Fruit fly (Drosophila melanogaster) whole organism, embryonic: ENCODE results near the gene Wdfy2.
A peak's percentile ranks its signal among the peaks of the same experiment; 100 is the strongest.

Source experiments
- Ada2b ChIP-seq: fragments of 200-800 bp; sonication (Bioruptor generic); IDR thresholded peaks from 2 replicates; pipeline ENCODE4 v1.3.6; 2022; ENCODE audit warnings: missing biosample characterization, missing genetic modification characterization
- B-H1 ChIP-seq: fragments of 200-800 bp; sonication (Bioruptor generic); IDR thresholded peaks from 3 replicates; pipeline ENCODE4 v1.3.6; 2022; ENCODE audit warnings: missing biosample characterization, missing genetic modification characterization
- CG10274 ChIP-seq: fragments of 200-800 bp; sonication (Bioruptor generic); optimal IDR thresholded peaks from 3 replicates; lab custom pipeline; 2017; ENCODE audit warnings: missing biosample characterization, mild to moderate bottlenecking, missing genetic modification characterization
- CG13287 ChIP-seq: fragments of 200-800 bp; sonication (Bioruptor generic); IDR thresholded peaks from 2 replicates; pipeline ENCODE4 v1.3.6; 2022; ENCODE audit warnings: missing biosample characterization, missing genetic modification characterization; ENCODE audit not compliant: partially characterized antibody
- CG13296 ChIP-seq: fragments of 200-800 bp; sonication (Bioruptor generic); optimal IDR thresholded peaks from 3 replicates; lab custom pipeline; 2018; ENCODE audit warnings: missing biosample characterization, mild to moderate bottlenecking, missing genetic modification characterization
- CG15696 ChIP-seq: fragments of 200-800 bp; sonication (Bioruptor generic); optimal IDR thresholded peaks from 2 replicates; lab custom pipeline; 2019; ENCODE audit warnings: missing biosample characterization, mild to moderate bottlenecking, missing genetic modification characterization, moderate library complexity
- CG1647 ChIP-seq: fragments of 200-800 bp; sonication (Bioruptor generic); optimal IDR thresholded peaks from 3 replicates; lab custom pipeline; 2016; ENCODE audit warnings: missing biosample characterization, missing genetic modification characterization
- CG17328 ChIP-seq: fragments of 200-800 bp; sonication (Bioruptor generic); IDR thresholded peaks from 2 replicates; pipeline ENCODE4 v1.3.6; 2022; ENCODE audit warnings: missing biosample characterization, missing genetic modification characterization
- CG1792 ChIP-seq: fragments of 200-800 bp; sonication (Bioruptor generic); optimal IDR thresholded peaks from 2 replicates; lab custom pipeline; 2016; ENCODE audit warnings: missing biosample characterization, missing genetic modification characterization
- CG2129 ChIP-seq: fragments of 200-800 bp; sonication (Bioruptor generic); IDR thresholded peaks from 2 replicates; pipeline ENCODE4 v1.3.6; 2022; ENCODE audit warnings: missing biosample characterization, missing genetic modification characterization; ENCODE audit not compliant: partially characterized antibody
- CG2712 ChIP-seq: fragments of 200-800 bp; optimal IDR thresholded peaks from 3 replicates; lab custom pipeline; 2019; ENCODE audit warnings: missing biosample characterization, mild to moderate bottlenecking, missing genetic modification characterization, moderate library complexity
- CG32532 ChIP-seq: fragments of 200-800 bp; sonication (Bioruptor generic); IDR thresholded peaks from 2 replicates; pipeline ENCODE4 v1.3.6; 2022; ENCODE audit warnings: missing biosample characterization, missing genetic modification characterization
- CG32767 ChIP-seq: fragments of 200-800 bp; sonication (Bioruptor generic); IDR thresholded peaks from 2 replicates; pipeline ENCODE4 v1.3.6; 2022; ENCODE audit warnings: missing biosample characterization, missing genetic modification characterization
- CG4424 ChIP-seq: fragments of 200-800 bp; sonication (Bioruptor generic); optimal IDR thresholded peaks from 3 replicates; lab custom pipeline; 2016; ENCODE audit warnings: missing biosample characterization, missing genetic modification characterization
- CG4854 ChIP-seq: fragments of 200-800 bp; sonication (Bioruptor generic); optimal IDR thresholded peaks from 2 replicates; lab custom pipeline; 2016; ENCODE audit warnings: missing biosample characterization, missing genetic modification characterization, inconsistent platforms
- CG5953 ChIP-seq: fragments of 200-800 bp; sonication (Bioruptor generic); IDR thresholded peaks from 2 replicates; pipeline ENCODE4 v1.3.6; 2022; ENCODE audit warnings: missing biosample characterization, missing genetic modification characterization
- CG6175 ChIP-seq: fragments of 200-800 bp; sonication (Bioruptor generic); IDR thresholded peaks from 3 replicates; pipeline ENCODE4 v1.3.6; 2022; ENCODE audit warnings: missing biosample characterization, missing genetic modification characterization
- CG6254 ChIP-seq: fragments of 200-800 bp; sonication (Bioruptor generic); optimal IDR thresholded peaks from 3 replicates; lab custom pipeline; 2017; ENCODE audit warnings: mild to moderate bottlenecking, missing biosample characterization, missing genetic modification reagents, missing genetic modification characterization
- CG6683 ChIP-seq: fragments of 200-800 bp; sonication (Bioruptor generic); optimal IDR thresholded peaks from 2 replicates; lab custom pipeline; 2017; ENCODE audit warnings: missing biosample characterization, mild to moderate bottlenecking, missing genetic modification characterization, missing genetic modification reagents
- CG7928 ChIP-seq: fragments of 200-800 bp; sonication (Bioruptor generic); optimal IDR thresholded peaks from 2 replicates; lab custom pipeline; 2017; ENCODE audit warnings: missing biosample characterization, mild to moderate bottlenecking, missing genetic modification characterization
- CG9609 ChIP-seq: fragments of 200-800 bp; sonication (Bioruptor generic); optimal IDR thresholded peaks from 3 replicates; lab custom pipeline; 2016; ENCODE audit warnings: missing biosample characterization, missing genetic modification characterization
- CG9797 ChIP-seq: fragments of 200-800 bp; sonication (Bioruptor generic); optimal IDR thresholded peaks from 3 replicates; lab custom pipeline; 2018; ENCODE audit warnings: missing biosample characterization, mild to moderate bottlenecking, missing genetic modification characterization
- CG9932 ChIP-seq: fragments of 200-800 bp; sonication (Bioruptor generic); IDR thresholded peaks from 2 replicates; pipeline ENCODE4 v1.3.6; 2022; ENCODE audit warnings: missing biosample characterization, missing genetic modification characterization
- CHES-1-like ChIP-seq: fragments of 200-800 bp; sonication (Bioruptor generic); optimal IDR thresholded peaks from 2 replicates; lab custom pipeline; 2016; ENCODE audit warnings: missing biosample characterization, missing genetic modification characterization
- D ChIP-seq, 2 experiments: fragments of 200-800 bp in 1 of 2; fragments of >200 bp in 1 of 2; sonication (Bioruptor generic) in 1 of 2; optimal IDR thresholded peaks; 2 replicates in 1 of 2; 3 replicates in 1 of 2; lab custom pipeline; 2017; ENCODE audit warnings: mild to moderate bottlenecking in 1 of 2, missing biosample characterization in 1 of 2, missing genetic modification characterization in 1 of 2, missing genetic modification reagents in 1 of 2
- Fer2 ChIP-seq: fragments of 200-800 bp; sonication (Bioruptor generic); optimal IDR thresholded peaks from 2 replicates; lab custom pipeline; 2018; ENCODE audit warnings: missing biosample characterization, mild to moderate bottlenecking, missing genetic modification characterization, moderate library complexity
- HHEX ChIP-seq: fragments of 200-800 bp; sonication (Bioruptor generic); optimal IDR thresholded peaks from 3 replicates; lab custom pipeline; 2017; ENCODE audit warnings: missing biosample characterization, mild to moderate bottlenecking, missing genetic modification characterization, missing genetic modification reagents
- HLH3B ChIP-seq: fragments of 200-800 bp; sonication (Bioruptor generic); IDR thresholded peaks from 2 replicates; pipeline ENCODE4 v1.3.6; 2022; ENCODE audit warnings: missing biosample characterization, missing genetic modification characterization
- Lhr ChIP-seq: fragments of 200-800 bp; sonication (Bioruptor generic); optimal IDR thresholded peaks from 3 replicates; lab custom pipeline; 2017; ENCODE audit warnings: mild to moderate bottlenecking, missing biosample characterization, missing genetic modification reagents, missing genetic modification characterization
- MBD-R2 ChIP-seq: fragments of 200-800 bp; sonication (Bioruptor generic); IDR thresholded peaks from 2 replicates; pipeline ENCODE4 v1.3.6; 2022; ENCODE audit warnings: missing biosample characterization, missing genetic modification characterization
- Mad ChIP-seq: fragments of 200-800 bp; sonication (Bioruptor generic); optimal IDR thresholded peaks from 2 replicates; lab custom pipeline; 2016; ENCODE audit warnings: missing biosample characterization, missing genetic modification characterization
- Nf-YC ChIP-seq: fragments of 200-800 bp; optimal IDR thresholded peaks from 3 replicates; lab custom pipeline; 2019; ENCODE audit warnings: missing biosample characterization, mild to moderate bottlenecking, missing genetic modification characterization, moderate library complexity
- Optix ChIP-seq: fragments of 200-800 bp; sonication (Bioruptor generic); IDR thresholded peaks from 3 replicates; pipeline ENCODE4 v1.3.6; 2022; ENCODE audit warnings: missing biosample characterization, missing genetic modification characterization
- Ravus ChIP-seq: fragments of 200-800 bp; sonication (Bioruptor generic); IDR thresholded peaks from 2 replicates; pipeline ENCODE4 v1.3.6; 2022; ENCODE audit warnings: missing biosample characterization, missing genetic modification characterization
- Spps ChIP-seq: fragments of 200-800 bp; sonication (Bioruptor generic); optimal IDR thresholded peaks from 2 replicates; lab custom pipeline; 2018; ENCODE audit warnings: missing biosample characterization, mild to moderate bottlenecking, missing genetic modification characterization
- dan ChIP-seq: fragments of 200-800 bp; sonication (Bioruptor generic); IDR thresholded peaks from 2 replicates; pipeline ENCODE4 v1.3.6; 2022; ENCODE audit warnings: missing biosample characterization, missing genetic modification characterization
- disco-r ChIP-seq: fragments of 200-800 bp; sonication (Bioruptor generic); optimal IDR thresholded peaks from 2 replicates; lab custom pipeline; 2016; ENCODE audit warnings: missing biosample characterization, missing genetic modification characterization
- fru ChIP-seq: fragments of >200 bp; optimal IDR thresholded peaks from 2 replicates; lab custom pipeline; 2017
- gcm ChIP-seq: fragments of 200-800 bp; sonication (Bioruptor generic); optimal IDR thresholded peaks from 2 replicates; lab custom pipeline; 2019; ENCODE audit warnings: missing biosample characterization, mild to moderate bottlenecking, missing genetic modification characterization, moderate library complexity
- gsb-n ChIP-seq: fragments of 200-800 bp; sonication (Bioruptor generic); optimal IDR thresholded peaks from 3 replicates; lab custom pipeline; 2018; ENCODE audit warnings: missing biosample characterization, mild to moderate bottlenecking, missing genetic modification characterization
- ham ChIP-seq: fragments of 200-800 bp; sonication (Bioruptor generic); IDR thresholded peaks from 2 replicates; pipeline ENCODE4 v1.3.6; 2022; ENCODE audit warnings: missing biosample characterization, missing genetic modification characterization
- hb ChIP-seq: fragments of 200-800 bp; sonication (Bioruptor generic); IDR thresholded peaks from 3 replicates; pipeline ENCODE4 v1.3.6; 2022; ENCODE audit warnings: missing biosample characterization, missing genetic modification characterization; ENCODE audit not compliant: partially characterized antibody
- her ChIP-seq: fragments of 200-800 bp; sonication (Bioruptor generic); optimal IDR thresholded peaks from 2 replicates; lab custom pipeline; 2016; ENCODE audit warnings: missing biosample characterization, missing genetic modification characterization
- pnt ChIP-seq: fragments of 200-800 bp; sonication (Bioruptor generic); optimal IDR thresholded peaks from 3 replicates; lab custom pipeline; 2016; ENCODE audit warnings: missing biosample characterization, missing genetic modification characterization
- prd ChIP-seq, 3 experiments: fragments of >200 bp in 2 of 3; fragments of 200-800 bp in 1 of 3; sonication (Bioruptor generic) in 1 of 3; optimal IDR thresholded peaks in 2 of 3; IDR thresholded peaks in 1 of 3; 2 replicates in 2 of 3; 3 replicates in 1 of 3; pipeline versions ENCODE4 v1.3.6 to Lab custom; 2017 to 2022; ENCODE audit warnings: missing biosample characterization in 1 of 3, missing genetic modification characterization in 1 of 3
- ro ChIP-seq: fragments of 200-800 bp; sonication (Bioruptor generic); IDR thresholded peaks from 2 replicates; pipeline ENCODE4 v1.3.6; 2022; ENCODE audit warnings: missing biosample characterization, missing genetic modification characterization
- slou ChIP-seq: fragments of 200-800 bp; sonication (Bioruptor generic); optimal IDR thresholded peaks from 3 replicates; lab custom pipeline; 2016; ENCODE audit warnings: missing biosample characterization, missing genetic modification characterization
- sna ChIP-seq: fragments of 200-800 bp; sonication (Bioruptor generic); IDR thresholded peaks from 2 replicates; pipeline ENCODE4 v1.3.6; 2022; ENCODE audit warnings: missing biosample characterization, missing genetic modification characterization; ENCODE audit not compliant: partially characterized antibody
- zen ChIP-seq: fragments of 200-800 bp; sonication (Bioruptor generic); optimal IDR thresholded peaks from 3 replicates; lab custom pipeline; 2018; ENCODE audit warnings: missing biosample characterization, mild to moderate bottlenecking, missing genetic modification characterization, moderate library complexity
- zf30C ChIP-seq: fragments of 200-800 bp; sonication (Bioruptor generic); optimal IDR thresholded peaks from 3 replicates; lab custom pipeline; 2018; ENCODE audit warnings: missing biosample characterization, mild to moderate bottlenecking, missing genetic modification characterization

Wdfy2 gene

dm6 chr2L:10474268-10474678, 51.2 kb downstream of the Wdfy2 start, which contains the start of gene RluA-1 (continued):
- peak; percentile 96 for TF ChIP-seq CG5953 (GFP tag; lab: Robert Waterston, UW)
- peak; percentile 38 for TF ChIP-seq zf30C (GFP tag; lab: Kevin White, UChicago)
- no peak for TF ChIP-seq fru (lab: Kevin White, UChicago)
- peak; percentile 100 for TF ChIP-seq Spps (tag; lab: Kevin White, UChicago)
- TF ChIP-seq ro (GFP tag; lab: Robert Waterston, UW): peak; percentile 99
- peak; percentile 98 for TF ChIP-seq Mad (GFP tag; lab: Kevin White, UChicago)
- TF ChIP-seq ham (GFP tag; lab: Robert Waterston, UW): peak; percentile 96
- peak; percentile 100 for TF ChIP-seq CG2712
- peak; percentile 100 for TF ChIP-seq CG17328 (GFP tag; lab: Robert Waterston, UW)
- peak; percentile 87 for TF ChIP-seq disco-r (GFP tag; lab: Kevin White, UChicago)
- peak; percentile 78 for TF ChIP-seq CG9797 (GFP tag; lab: Kevin White, UChicago)
- peak; percentile 75 for TF ChIP-seq hb (GFP tag; lab: Robert Waterston, UW)
- TF ChIP-seq CG2129 (GFP tag; lab: Robert Waterston, UW): no peak
- TF ChIP-seq CG10274 (GFP tag; lab: Kevin White, UChicago): peak; percentile 92
- peak; percentile 99 for TF ChIP-seq Optix
- TF ChIP-seq slou (GFP tag; lab: Kevin White, UChicago): peak; percentile 95
- TF ChIP-seq CG1792 (GFP tag; lab: Kevin White, UChicago): peak; percentile 90
- TF ChIP-seq HLH3B (GFP tag; lab: Robert Waterston, UW): peak; percentile 92
- TF ChIP-seq CG9609 (GFP tag; lab: Kevin White, UChicago): peak; percentile 92
- peak; percentile 81 for TF ChIP-seq CG7928 (GFP tag; lab: Kevin White, UChicago)
- peak; percentile 90 for TF ChIP-seq CG9932
- TF ChIP-seq D (optimal IDR thresholded peaks at IDR 0.05; lab: Kevin White, UChicago): no peak
- TF ChIP-seq D (GFP tag; optimal IDR thresholded peaks at IDR 0.05; lab: Kevin White, UChicago): peak; percentile 99
- TF ChIP-seq CG13287: peak; percentile 80
- peak; percentile 99 for TF ChIP-seq B-H1 (GFP tag; lab: Robert Waterston, UW)
- TF ChIP-seq CG6683 (GFP tag; lab: Kevin White, UChicago): peak; percentile 98
- TF ChIP-seq Ada2b: peak; percentile 96
- peak; percentile 93 for TF ChIP-seq Nf-YC (tag; lab: Kevin White, UChicago)
- TF ChIP-seq her (GFP tag; lab: Kevin White, UChicago): peak; percentile 83
- peak; percentile 100 for TF ChIP-seq gcm (GFP tag; lab: Kevin White, UChicago)
- peak; percentile 89 for TF ChIP-seq CHES-1-like
- peak; percentile 73 for TF ChIP-seq MBD-R2
- TF ChIP-seq dan (GFP tag; lab: Robert Waterston, UW): peak; percentile 97
- peak; percentile 96 for TF ChIP-seq CG1647
- TF ChIP-seq CG32767: peak; percentile 99
- peak; percentile 98 for TF ChIP-seq Lhr (GFP tag; lab: Kevin White, UChicago)
- TF ChIP-seq CG4854 (GFP tag; lab: Kevin White, UChicago): peak; percentile 97
- peak; percentile 100 for TF ChIP-seq gsb-n (tag; lab: Kevin White, UChicago)
- peak; percentile 97 for TF ChIP-seq Ravus (GFP tag; lab: Robert Waterston, UW)
- peak; percentile 98 for TF ChIP-seq CG6254 (GFP tag; lab: Kevin White, UChicago)
- peak; percentile 99 for TF ChIP-seq CG32532
- peak; percentile 99 for TF ChIP-seq HHEX (GFP tag; lab: Kevin White, UChicago)
- TF ChIP-seq prd (optimal IDR thresholded peaks at IDR 0.05; lab: Kevin White, UChicago): no peak
- TF ChIP-seq prd (GFP tag; IDR thresholded peaks at IDR 0.05; lab: Robert Waterston, UW): peak; percentile 99
- peak; percentile 99 for TF ChIP-seq CG4424
- 0 out of 2 replicates have a peak, but pooled peaks have one; percentile 32 for TF ChIP-seq sna (GFP tag; lab: Robert Waterston, UW)
- TF ChIP-seq Fer2 (tag; lab: Kevin White, UChicago): peak; percentile 98
- peak; percentile 99 for TF ChIP-seq CG15696
- peak; percentile 100 for TF ChIP-seq zen (tag; lab: Kevin White, UChicago)
- TF ChIP-seq CG6175: peak; percentile 98
- TF ChIP-seq CG13296 (GFP tag; lab: Kevin White, UChicago): peak; percentile 99
- TF ChIP-seq pnt (GFP tag; lab: Kevin White, UChicago): peak; percentile 91
